Fruit fly (Drosophila melanogaster) whole organism, prepupa: ENCODE results near the gene CG13137.

ENCODE experiments used
- CG3919 ChIP-seq: fragments of 200-800 bp; sonication (Bioruptor generic); optimal IDR thresholded peaks from 3 replicates; lab custom pipeline; 2016; ENCODE audit warnings: missing biosample characterization, missing genetic modification characterization
- Eip75B ChIP-seq: fragments of 200-800 bp; sonication (Bioruptor generic); optimal IDR thresholded peaks from 3 replicates; lab custom pipeline; 2016; ENCODE audit warnings: missing biosample characterization, missing genetic modification characterization
- Hr38 ChIP-seq: sonication (Bioruptor generic); optimal IDR thresholded peaks from 2 replicates; lab custom pipeline; 2016; ENCODE audit warnings: missing biosample characterization, missing genetic modification characterization

DNA sequence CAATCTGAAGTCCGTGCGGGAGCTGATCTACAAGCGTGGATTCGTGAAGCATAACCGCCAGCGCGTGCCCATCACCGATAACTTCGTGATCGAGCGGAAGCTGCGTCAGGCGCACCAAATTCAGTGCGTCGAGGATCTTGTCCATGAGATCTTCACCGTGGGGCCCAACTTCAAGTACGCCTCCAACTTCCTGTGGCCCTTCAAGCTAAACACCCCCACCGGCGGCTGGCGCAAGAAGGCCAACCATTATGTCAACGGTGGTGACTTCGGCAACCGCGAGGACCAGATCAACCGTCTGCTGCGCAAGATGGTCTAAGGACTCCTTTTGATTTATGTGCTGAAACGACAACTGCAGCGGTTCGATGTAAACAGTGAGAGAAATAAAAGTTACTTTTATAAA, 29.2 kb downstream of the CG13137 start:
- TF ChIP-seq Hr38 (GFP tag; lab: Kevin White, UChicago) (no peak), Eip75B (no peak), CG3919 (no peak)
